Worm (Caenorhabditis elegans) whole organism, mixed stage, embryonic: ENCODE results near the gene znf-474.

ENCODE experiments used
- blmp-1 ChIP-seq: fragments of 150-350 bp; optimal IDR thresholded peaks from 2 replicates; lab custom pipeline; 2014; ENCODE audit warnings: missing biosample characterization, missing genetic modification characterization
- ceh-39 ChIP-seq: fragments of 150-350 bp; optimal IDR thresholded peaks from 2 replicates; lab custom pipeline; 2014; ENCODE audit warnings: missing biosample characterization, missing genetic modification characterization
- elt-1 ChIP-seq: sonication (generic microtip); optimal IDR thresholded peaks from 2 replicates; lab custom pipeline; 2017; ENCODE audit warnings: missing genetic modification characterization, mild to moderate bottlenecking, missing compliant biosample characterization, antibody characterized with exemption, moderate library complexity, borderline replicate concordance; ENCODE audit not compliant: insufficient read depth
- lin-32 ChIP-seq: fragments of 200-800 bp; sonication (Bioruptor generic); optimal IDR thresholded peaks from 2 replicates; lab custom pipeline; 2018; ENCODE audit warnings: mild to moderate bottlenecking, missing genetic modification characterization, missing compliant biosample characterization
- mep-1 ChIP-seq: fragments of 150-350 bp; optimal IDR thresholded peaks from 2 replicates; lab custom pipeline; 2017; ENCODE audit warnings: missing biosample characterization, missing genetic modification reagents, missing genetic modification characterization, inconsistent platforms
- nhr-12 ChIP-seq: fragments of 150-350 bp; optimal IDR thresholded peaks from 2 replicates; lab custom pipeline; 2014; ENCODE audit warnings: missing biosample characterization, missing genetic modification characterization
- snpc-4 ChIP-seq: fragments of 150-350 bp; optimal IDR thresholded peaks from 2 replicates; lab custom pipeline; 2014; ENCODE audit warnings: missing biosample characterization, missing genetic modification characterization
- unc-62 ChIP-seq: fragments of 150-350 bp; optimal IDR thresholded peaks from 2 replicates; lab custom pipeline; 2014; ENCODE audit warnings: missing biosample characterization, missing genetic modification reagents, missing genetic modification characterization
- ztf-11 ChIP-seq: fragments of 150-350 bp; optimal IDR thresholded peaks from 2 replicates; lab custom pipeline; 2014; ENCODE audit warnings: missing biosample characterization, missing genetic modification characterization

DNA sequence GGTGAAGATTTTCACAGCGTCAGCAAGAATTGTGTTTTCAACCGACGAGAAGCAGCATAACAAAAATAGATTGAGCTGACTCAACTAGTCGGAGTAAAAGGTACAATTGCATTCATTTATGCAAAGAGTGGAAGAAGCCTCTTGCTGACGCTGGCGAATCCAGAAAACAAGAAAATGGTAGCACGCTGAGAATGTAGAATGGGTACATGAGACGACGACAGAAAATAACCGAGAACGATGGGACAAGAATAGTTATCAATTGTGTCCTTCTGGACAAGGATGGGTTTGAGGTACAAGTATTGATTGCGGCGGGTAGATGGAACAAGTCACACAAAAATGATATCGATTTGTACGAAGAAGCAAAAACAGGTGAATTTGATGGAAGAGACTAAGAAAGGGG is 19.7 kb downstream of the znf-474 start:
- no peak for TF ChIP-seq ztf-11 (tag; lab: Kevin White, UChicago)
- TF ChIP-seq unc-62 (GFP tag; lab: Kevin White, UChicago): no peak
- TF ChIP-seq lin-32 (GFP tag; lab: Kevin White, UChicago): no peak
- TF ChIP-seq nhr-12 (tag; lab: Kevin White, UChicago): no peak
- no peak for TF ChIP-seq blmp-1 (tag; lab: Kevin White, UChicago)
- no peak for TF ChIP-seq ceh-39 (tag; lab: Kevin White, UChicago)
- no peak for TF ChIP-seq snpc-4 (tag; lab: Kevin White, UChicago)
- TF ChIP-seq elt-1 (tag; lab: Kevin White, UChicago): no peak
- no peak for TF ChIP-seq mep-1 (tag; lab: Kevin White, UChicago)
